Worm (Caenorhabditis elegans) whole organism, L4 larva: ENCODE measurements around the gene F18G5.6.
A peak's percentile ranks its signal among the peaks of the same experiment; 100 is the strongest.

ENCODE experiments used
- F10B5.3 ChIP-seq: sonication (generic microtip); optimal IDR thresholded peaks from 2 replicates; lab custom pipeline; 2016; ENCODE audit warnings: mild to moderate bottlenecking, missing genetic modification characterization, missing compliant biosample characterization
- F26F4.8 ChIP-seq: fragments of 200-800 bp; sonication (Bioruptor generic); conservative IDR thresholded peaks from 2 replicates; pipeline ENCODE4 v1.3.6; 2022; ENCODE audit warnings: missing genetic modification characterization, missing compliant biosample characterization
- F37D6.2 ChIP-seq: sonication (generic microtip); optimal IDR thresholded peaks from 2 replicates; lab custom pipeline; 2016; ENCODE audit warnings: mild to moderate bottlenecking, missing genetic modification characterization, missing compliant biosample characterization
- F49E8.2 ChIP-seq: sonication (generic microtip); optimal IDR thresholded peaks from 2 replicates; lab custom pipeline; 2016; ENCODE audit warnings: missing compliant biosample characterization, mild to moderate bottlenecking, missing genetic modification characterization, borderline replicate concordance
- T26A8.4 ChIP-seq: fragments of 200-800 bp; sonication (Bioruptor generic); IDR thresholded peaks from 2 replicates; pipeline ENCODE4 v1.3.6; 2022; ENCODE audit warnings: missing genetic modification characterization, missing compliant biosample characterization
- Y105C5A.15 ChIP-seq: fragments of 200-800 bp; sonication (Bioruptor generic); IDR thresholded peaks from 2 replicates; pipeline ENCODE4 v1.3.6; 2022; ENCODE audit warnings: missing genetic modification characterization, missing compliant biosample characterization
- Y48G9A.11 ChIP-seq: fragments of 200-800 bp; sonication (Bioruptor generic); IDR thresholded peaks from 2 replicates; pipeline ENCODE4 v1.3.6; 2022; ENCODE audit warnings: missing genetic modification reagents, missing genetic modification characterization, missing compliant biosample characterization
- Y5F2A.4 ChIP-seq: fragments of 200-800 bp; sonication (Bioruptor generic); optimal IDR thresholded peaks from 2 replicates; lab custom pipeline; 2018; ENCODE audit warnings: mild to moderate bottlenecking, missing genetic modification characterization, missing compliant biosample characterization
- ZK546.5 ChIP-seq, 2 experiments: sonication (generic microtip); optimal IDR thresholded peaks; 2 replicates each; lab custom pipeline; 2017; ENCODE audit warnings: missing biosample characterization in 2 of 2, missing genetic modification characterization in 2 of 2
- aly-2 ChIP-seq: sonication (generic microtip); optimal IDR thresholded peaks from 2 replicates; lab custom pipeline; 2018; ENCODE audit warnings: missing biosample characterization, missing genetic modification characterization
- attf-4 ChIP-seq: sonication (generic microtip); optimal IDR thresholded peaks from 3 replicates; lab custom pipeline; 2017; ENCODE audit warnings: missing biosample characterization, missing genetic modification characterization
- ceh-20 ChIP-seq: fragments of 200-800 bp; sonication (Bioruptor generic); IDR thresholded peaks from 2 replicates; pipeline ENCODE4 v1.3.6; 2022; ENCODE audit warnings: missing genetic modification reagents, missing genetic modification characterization, missing compliant biosample characterization
- ceh-28 ChIP-seq: fragments of 150-350 bp; optimal IDR thresholded peaks from 2 replicates; lab custom pipeline; 2014; ENCODE audit warnings: missing biosample characterization, missing genetic modification reagents, missing genetic modification characterization
- ceh-82 ChIP-seq: sonication (generic microtip); optimal IDR thresholded peaks from 2 replicates; lab custom pipeline; 2017; ENCODE audit warnings: missing biosample characterization, missing genetic modification characterization
- ces-1 ChIP-seq: fragments of 150-350 bp; sonication (generic microtip); optimal IDR thresholded peaks from 4 replicates; lab custom pipeline; 2014; ENCODE audit warnings: missing biosample characterization, missing genetic modification reagents, missing genetic modification characterization
- cey-2 ChIP-seq: sonication (generic microtip); optimal IDR thresholded peaks from 3 replicates; lab custom pipeline; 2017; ENCODE audit warnings: missing genetic modification characterization, mild to moderate bottlenecking, missing compliant biosample characterization, antibody characterized with exemption, borderline replicate concordance; ENCODE audit not compliant: insufficient read depth
- ctbp-1 ChIP-seq: fragments of 200-800 bp; sonication (Bioruptor generic); IDR thresholded peaks from 2 replicates; pipeline ENCODE4 v1.3.6; 2022; ENCODE audit warnings: missing genetic modification reagents, missing genetic modification characterization, missing compliant biosample characterization
- daf-12 ChIP-seq: fragments of 150-350 bp; optimal IDR thresholded peaks from 2 replicates; lab custom pipeline; 2014; ENCODE audit warnings: missing biosample characterization, missing genetic modification reagents, missing genetic modification characterization
- daf-8 ChIP-seq: fragments of 200-800 bp; sonication (Bioruptor generic); IDR thresholded peaks from 2 replicates; pipeline ENCODE4 v1.3.6; 2022; ENCODE audit warnings: missing genetic modification characterization, missing compliant biosample characterization
- dmd-6 ChIP-seq: fragments of 200-800 bp; sonication (Bioruptor generic); IDR thresholded peaks from 2 replicates; pipeline ENCODE4 v1.3.6; 2022; ENCODE audit warnings: missing genetic modification reagents, missing genetic modification characterization, missing compliant biosample characterization
- dpl-1 ChIP-seq: fragments of 150-350 bp; optimal IDR thresholded peaks from 2 replicates; lab custom pipeline; 2014; ENCODE audit warnings: missing biosample characterization, missing genetic modification reagents, missing genetic modification characterization
- duxl-1 ChIP-seq: sonication (generic microtip); optimal IDR thresholded peaks from 2 replicates; lab custom pipeline; 2016; ENCODE audit warnings: mild to moderate bottlenecking, missing genetic modification characterization, moderate library complexity, missing compliant biosample characterization; ENCODE audit not compliant: poor library complexity
- fkh-10 ChIP-seq: fragments of 150-350 bp; optimal IDR thresholded peaks from 2 replicates; lab custom pipeline; 2014; ENCODE audit warnings: missing biosample characterization, missing genetic modification reagents, missing genetic modification characterization
- fos-1 ChIP-seq: fragments of 150-350 bp; optimal IDR thresholded peaks from 2 replicates; lab custom pipeline; 2014; ENCODE audit warnings: missing biosample characterization, missing genetic modification characterization
- gei-8 ChIP-seq: fragments of 200-800 bp; sonication (Bioruptor generic); optimal IDR thresholded peaks from 2 replicates; lab custom pipeline; 2018; ENCODE audit warnings: mild to moderate bottlenecking, missing genetic modification characterization, missing compliant biosample characterization
- hlh-11 ChIP-seq: fragments of 200-800 bp; sonication (Bioruptor generic); optimal IDR thresholded peaks from 2 replicates; lab custom pipeline; 2018; ENCODE audit warnings: mild to moderate bottlenecking, missing genetic modification characterization, missing compliant biosample characterization
- hmg-1.1 ChIP-seq: fragments of 200-800 bp; sonication (Bioruptor generic); IDR thresholded peaks from 2 replicates; pipeline ENCODE4 v1.3.6; 2022; ENCODE audit warnings: missing genetic modification reagents, missing genetic modification characterization, missing compliant biosample characterization
- jun-1 ChIP-seq: fragments of 150-350 bp; optimal IDR thresholded peaks from 2 replicates; lab custom pipeline; 2014; ENCODE audit warnings: missing biosample characterization, missing genetic modification reagents, missing genetic modification characterization
- lim-7 ChIP-seq: fragments of 200-800 bp; sonication (Bioruptor generic); IDR thresholded peaks from 2 replicates; pipeline ENCODE4 v1.3.6; 2022; ENCODE audit warnings: missing genetic modification characterization, missing compliant biosample characterization
- lin-1 ChIP-seq: fragments of 200-800 bp; sonication (Bioruptor generic); IDR thresholded peaks from 2 replicates; pipeline ENCODE4 v1.3.6; 2022; ENCODE audit warnings: missing genetic modification reagents, missing genetic modification characterization, missing compliant biosample characterization
- lin-29 ChIP-seq: fragments of 200-800 bp; sonication (Bioruptor generic); IDR thresholded peaks from 2 replicates; pipeline ENCODE4 v1.3.6; 2022; ENCODE audit warnings: missing genetic modification reagents, missing genetic modification characterization, missing compliant biosample characterization
- lin-39 ChIP-seq: fragments of 150-350 bp; optimal IDR thresholded peaks from 2 replicates; lab custom pipeline; 2014; ENCODE audit warnings: missing biosample characterization, missing genetic modification reagents, missing genetic modification characterization
- lsy-2 ChIP-seq, 2 experiments: fragments of 150-350 bp in 1 of 2; sonication (generic microtip) in 1 of 2; optimal IDR thresholded peaks; 2 replicates each; lab custom pipeline; 2014 to 2017; ENCODE audit warnings: missing biosample characterization in 2 of 2, missing genetic modification characterization in 2 of 2
- madf-9 ChIP-seq: fragments of 200-800 bp; sonication (Bioruptor generic); conservative IDR thresholded peaks from 2 replicates; pipeline ENCODE4 v1.3.6; 2022; ENCODE audit warnings: missing genetic modification reagents, missing genetic modification characterization, missing compliant biosample characterization
- mdl-1 ChIP-seq, 2 experiments: fragments of 150-350 bp in 1 of 2; sonication (generic microtip) in 1 of 2; optimal IDR thresholded peaks; 2 replicates each; lab custom pipeline; 2014 to 2017; ENCODE audit warnings: missing biosample characterization in 2 of 2, missing genetic modification characterization in 2 of 2
- mes-2 ChIP-seq: sonication (generic microtip); optimal IDR thresholded peaks from 2 replicates; lab custom pipeline; 2016; ENCODE audit warnings: missing genotype, mild to moderate bottlenecking, missing genetic modification characterization, missing compliant biosample characterization; ENCODE audit not compliant: poor library complexity, severe bottlenecking
- mxl-3 ChIP-seq: fragments of 200-800 bp; sonication (Bioruptor generic); optimal IDR thresholded peaks from 2 replicates; lab custom pipeline; 2018; ENCODE audit warnings: mild to moderate bottlenecking, missing genetic modification characterization, missing compliant biosample characterization
- nhr-11 ChIP-seq: fragments of 150-350 bp; optimal IDR thresholded peaks from 2 replicates; lab custom pipeline; 2014; ENCODE audit warnings: missing biosample characterization, missing genetic modification characterization
- nhr-111 ChIP-seq: fragments of 200-800 bp; sonication (Bioruptor generic); optimal IDR thresholded peaks from 2 replicates; lab custom pipeline; 2018; ENCODE audit warnings: mild to moderate bottlenecking, missing genetic modification characterization, missing compliant biosample characterization
- nhr-41 ChIP-seq: fragments of 200-800 bp; sonication (Bioruptor generic); IDR thresholded peaks from 2 replicates; pipeline ENCODE4 v1.3.6; 2022; ENCODE audit warnings: missing genetic modification reagents, missing genetic modification characterization, missing compliant biosample characterization
- nhr-76 ChIP-seq: fragments of 150-350 bp; optimal IDR thresholded peaks from 2 replicates; lab custom pipeline; 2014; ENCODE audit warnings: missing biosample characterization, missing genetic modification characterization
- nhr-77 ChIP-seq: fragments of 150-350 bp; optimal IDR thresholded peaks from 2 replicates; lab custom pipeline; 2014; ENCODE audit warnings: missing biosample characterization, missing genetic modification characterization
- pha-4 ChIP-seq, 2 experiments: fragments of 150-350 bp in 1 of 2; fragments of 200-800 bp in 1 of 2; sonication (Bioruptor generic) in 1 of 2; IDR thresholded peaks in 1 of 2; optimal IDR thresholded peaks in 1 of 2; 2 replicates each; pipeline versions ENCODE4 v1.3.6 to Lab custom; 2014 to 2022; ENCODE audit warnings: missing genetic modification characterization in 2 of 2, missing genetic modification reagents in 2 of 2, missing biosample characterization in 1 of 2, missing compliant biosample characterization in 1 of 2
- sdz-12 ChIP-seq: fragments of 200-800 bp; sonication (Bioruptor generic); optimal IDR thresholded peaks from 2 replicates; lab custom pipeline; 2018; ENCODE audit warnings: mild to moderate bottlenecking, missing genetic modification characterization, missing compliant biosample characterization
- skn-1 ChIP-seq: fragments of 150-350 bp; optimal IDR thresholded peaks from 2 replicates; lab custom pipeline; 2014; ENCODE audit warnings: missing biosample characterization, missing genetic modification characterization
- snpc-1.2 ChIP-seq: fragments of 200-800 bp; sonication (Bioruptor generic); IDR thresholded peaks from 2 replicates; pipeline ENCODE4 v1.3.6; 2022; ENCODE audit warnings: missing genetic modification reagents, missing genetic modification characterization, missing compliant biosample characterization
- snpc-4 ChIP-seq: fragments of 150-350 bp; optimal IDR thresholded peaks from 2 replicates; lab custom pipeline; 2014; ENCODE audit warnings: missing biosample characterization, missing genetic modification characterization
- unc-39 ChIP-seq: sonication (generic microtip); optimal IDR thresholded peaks from 2 replicates; lab custom pipeline; 2017; ENCODE audit warnings: missing biosample characterization, missing genetic modification characterization
- zfp-2 ChIP-seq: sonication (generic microtip); optimal IDR thresholded peaks from 2 replicates; lab custom pipeline; 2016; ENCODE audit warnings: mild to moderate bottlenecking, missing genetic modification characterization, missing compliant biosample characterization
- zip-11 ChIP-seq: fragments of 200-800 bp; sonication (Bioruptor generic); IDR thresholded peaks from 2 replicates; pipeline ENCODE4 v1.3.6; 2022; ENCODE audit warnings: missing genetic modification characterization, missing compliant biosample characterization
- zip-2 ChIP-seq: fragments of 150-350 bp; optimal IDR thresholded peaks from 2 replicates; lab custom pipeline; 2014; ENCODE audit warnings: missing biosample characterization, missing genetic modification characterization
- ztf-7 ChIP-seq: fragments of 150-350 bp; optimal IDR thresholded peaks from 2 replicates; lab custom pipeline; 2014; ENCODE audit warnings: missing biosample characterization, missing genetic modification characterization

Gene F18G5.6

ce11 chrX:9213873-9214341 is 50.2 kb downstream of the F18G5.6 start, which contains the start of gene C35B8.3:
Gene C35B8.3 (plus strand): TSS chrX:9213923.
- peak; percentile 82 for TF ChIP-seq dmd-6 (GFP tag; lab: Robert Waterston, UW)
- no peak for TF ChIP-seq cey-2 (tag; lab: Kevin White, UChicago)
- TF ChIP-seq fos-1 (tag; lab: Kevin White, UChicago): no peak
- TF ChIP-seq jun-1: no peak
- peak; percentile 67 for TF ChIP-seq mxl-3 (GFP tag; lab: Kevin White, UChicago)
- no peak for TF ChIP-seq fkh-10 (GFP tag; lab: Kevin White, UChicago)
- TF ChIP-seq unc-39 (tag; lab: Kevin White, UChicago): no peak
- no peak for TF ChIP-seq lim-7
- TF ChIP-seq ces-1 (GFP tag; lab: Kevin White, UChicago): no peak
- no peak for TF ChIP-seq ceh-82 (tag; lab: Kevin White, UChicago)
- no peak for TF ChIP-seq lin-1
- TF ChIP-seq ZK546.5 (tag; optimal IDR thresholded peaks at IDR 0.05; lab: Kevin White, UChicago): no peak
- no peak for TF ChIP-seq F37D6.2
- TF ChIP-seq nhr-77 (tag; lab: Kevin White, UChicago): peak; percentile 76
- TF ChIP-seq F10B5.3 (tag; lab: Kevin White, UChicago): no peak
- no peak for TF ChIP-seq pha-4 (GFP tag; IDR thresholded peaks at IDR 0.05; lab: Robert Waterston, UW)
- TF ChIP-seq pha-4 (tag; optimal IDR thresholded peaks at IDR 0.05; lab: Kevin White, UChicago): no peak
- no peak for TF ChIP-seq nhr-41 (GFP tag; lab: Robert Waterston, UW)
- TF ChIP-seq madf-9 (GFP tag; lab: Robert Waterston, UW): no peak
- TF ChIP-seq sdz-12 (GFP tag; lab: Kevin White, UChicago): no peak
- TF ChIP-seq snpc-1.2 (GFP tag; lab: Robert Waterston, UW): no peak
- TF ChIP-seq ceh-28: no peak
- no peak for TF ChIP-seq daf-8 (GFP tag; lab: Robert Waterston, UW)
- TF ChIP-seq aly-2 (tag; lab: Kevin White, UChicago): no peak
- TF ChIP-seq attf-4: no peak
- no peak for TF ChIP-seq hmg-1.1
- TF ChIP-seq Y5F2A.4 (GFP tag; lab: Kevin White, UChicago): no peak
- TF ChIP-seq snpc-4: no peak
- TF ChIP-seq duxl-1: no peak
- TF ChIP-seq lin-29 (GFP tag; lab: Robert Waterston, UW): no peak
- no peak for TF ChIP-seq F26F4.8 (GFP tag; lab: Robert Waterston, UW)
- no peak for TF ChIP-seq ceh-20 (GFP tag; lab: Robert Waterston, UW)
- TF ChIP-seq lsy-2 (tag; optimal IDR thresholded peaks at IDR 0.05; lab: Kevin White, UChicago): no peak
- TF ChIP-seq zip-11 (GFP tag; lab: Robert Waterston, UW): no peak
- TF ChIP-seq F49E8.2 (tag; lab: Kevin White, UChicago): no peak
- TF ChIP-seq daf-12 (tag; lab: Kevin White, UChicago): no peak
- no peak for TF ChIP-seq zip-2 (tag; lab: Kevin White, UChicago)
- no peak for TF ChIP-seq Y48G9A.11 (GFP tag; lab: Robert Waterston, UW)
- no peak for TF ChIP-seq ztf-7 (tag; lab: Kevin White, UChicago)
- no peak for TF ChIP-seq zfp-2 (tag; lab: Kevin White, UChicago)
- TF ChIP-seq nhr-11 (tag; lab: Kevin White, UChicago): no peak
- no peak for TF ChIP-seq ctbp-1
- peak; percentile 15 to 91 for TF ChIP-seq mdl-1 (tag; optimal IDR thresholded peaks at IDR 0.05; lab: Kevin White, UChicago)
- no peak for TF ChIP-seq lin-39 (tag; lab: Kevin White, UChicago)
- TF ChIP-seq gei-8 (GFP tag; lab: Kevin White, UChicago): peak; percentile 22
- TF ChIP-seq skn-1 (tag; lab: Kevin White, UChicago): no peak
- TF ChIP-seq hlh-11: peak; percentile 84
- no peak for TF ChIP-seq nhr-111 (GFP tag; lab: Kevin White, UChicago)
- TF ChIP-seq dpl-1 (GFP tag; lab: Kevin White, UChicago): no peak
- no peak for TF ChIP-seq nhr-76 (tag; lab: Kevin White, UChicago)
- TF ChIP-seq mes-2 (tag; lab: Kevin White, UChicago): peak; percentile 16
- TF ChIP-seq T26A8.4 (GFP tag; lab: Robert Waterston, UW): no peak
- no peak for TF ChIP-seq Y105C5A.15 (GFP tag; lab: Robert Waterston, UW)
